Fruit fly (Drosophila melanogaster) whole organism, embryonic: ENCODE results near the gene CG6041.

Experiments used
- Atf-2 ChIP-seq: fragments of 200-800 bp; sonication (Bioruptor generic); optimal IDR thresholded peaks from 2 replicates; lab custom pipeline; 2016; ENCODE audit warnings: missing biosample characterization, missing genetic modification characterization
- CG11398 ChIP-seq: fragments of 200-800 bp; sonication (Bioruptor generic); optimal IDR thresholded peaks from 2 replicates; lab custom pipeline; 2016; ENCODE audit warnings: missing biosample characterization, missing genetic modification characterization
- CG11504 ChIP-seq: fragments of 200-800 bp; sonication (Bioruptor generic); optimal IDR thresholded peaks from 3 replicates; lab custom pipeline; 2019; ENCODE audit warnings: missing biosample characterization, mild to moderate bottlenecking, missing genetic modification characterization, moderate library complexity
- CG11696 ChIP-seq: fragments of 200-800 bp; sonication (Bioruptor generic); IDR thresholded peaks from 2 replicates; pipeline ENCODE4 v1.3.6; 2022; ENCODE audit warnings: missing biosample characterization, missing genetic modification characterization
- CG12769 ChIP-seq: fragments of 200-800 bp; sonication (Bioruptor generic); optimal IDR thresholded peaks from 2 replicates; lab custom pipeline; 2019; ENCODE audit warnings: missing biosample characterization, mild to moderate bottlenecking, missing genetic modification characterization, moderate library complexity
- CG13424 ChIP-seq: fragments of 200-800 bp; sonication (Bioruptor generic); optimal IDR thresholded peaks from 2 replicates; lab custom pipeline; 2019; ENCODE audit warnings: missing biosample characterization, mild to moderate bottlenecking, missing genetic modification characterization, moderate library complexity
- CG14441 ChIP-seq: fragments of 200-800 bp; sonication (Bioruptor generic); IDR thresholded peaks from 2 replicates; pipeline ENCODE4 v1.3.6; 2022; ENCODE audit warnings: missing biosample characterization, missing genetic modification characterization
- CG15269 ChIP-seq: fragments of 200-800 bp; sonication (Bioruptor generic); optimal IDR thresholded peaks from 2 replicates; lab custom pipeline; 2018; ENCODE audit warnings: missing biosample characterization, mild to moderate bottlenecking, missing genetic modification characterization, moderate library complexity
- CG1792 ChIP-seq: fragments of 200-800 bp; sonication (Bioruptor generic); optimal IDR thresholded peaks from 2 replicates; lab custom pipeline; 2016; ENCODE audit warnings: missing biosample characterization, missing genetic modification characterization
- CG2120 ChIP-seq: fragments of 200-800 bp; sonication (Bioruptor generic); optimal IDR thresholded peaks from 3 replicates; lab custom pipeline; 2016; ENCODE audit warnings: missing biosample characterization, missing genetic modification characterization
- CG30403 ChIP-seq: fragments of 200-800 bp; sonication (Bioruptor generic); optimal IDR thresholded peaks from 3 replicates; lab custom pipeline; 2016; ENCODE audit warnings: missing biosample characterization, missing genetic modification characterization
- CG32532 ChIP-seq: fragments of 200-800 bp; sonication (Bioruptor generic); IDR thresholded peaks from 2 replicates; pipeline ENCODE4 v1.3.6; 2022; ENCODE audit warnings: missing biosample characterization, missing genetic modification characterization
- CG34224 ChIP-seq: fragments of 200-800 bp; sonication (Bioruptor generic); IDR thresholded peaks from 3 replicates; pipeline ENCODE4 v1.3.6; 2022; ENCODE audit warnings: missing biosample characterization, missing genetic modification characterization; ENCODE audit not compliant: partially characterized antibody
- CG4328 ChIP-seq: fragments of 200-800 bp; sonication (Bioruptor generic); optimal IDR thresholded peaks from 3 replicates; lab custom pipeline; 2017; ENCODE audit warnings: missing biosample characterization, missing genetic modification reagents, missing genetic modification characterization
- CG4617 ChIP-seq: fragments of 200-800 bp; sonication (Bioruptor generic); optimal IDR thresholded peaks from 3 replicates; lab custom pipeline; 2016; ENCODE audit warnings: missing biosample characterization, missing genetic modification characterization, borderline replicate concordance
- CG6689 ChIP-seq: fragments of 200-800 bp; sonication (Bioruptor generic); IDR thresholded peaks from 2 replicates; pipeline ENCODE4 v1.3.6; 2022; ENCODE audit warnings: missing biosample characterization, missing genetic modification characterization
- CG8290 ChIP-seq, 3 experiments: fragments of 200-800 bp; sonication (Bioruptor generic); optimal IDR thresholded peaks; 2 replicates each; lab custom pipeline; 2016 to 2019; ENCODE audit warnings: missing biosample characterization in 3 of 3, missing genetic modification characterization in 3 of 3, mild to moderate bottlenecking in 2 of 3, moderate library complexity in 1 of 3
- CG9932 ChIP-seq: fragments of 200-800 bp; sonication (Bioruptor generic); IDR thresholded peaks from 2 replicates; pipeline ENCODE4 v1.3.6; 2022; ENCODE audit warnings: missing biosample characterization, missing genetic modification characterization
- Fer1 ChIP-seq: fragments of 200-800 bp; sonication (Bioruptor generic); optimal IDR thresholded peaks from 2 replicates; lab custom pipeline; 2017; ENCODE audit warnings: missing biosample characterization, mild to moderate bottlenecking, missing genetic modification characterization
- GATAe ChIP-seq: fragments of 200-800 bp; sonication (Bioruptor generic); conservative IDR thresholded peaks from 2 replicates; pipeline ENCODE4 v1.3.6; 2022; ENCODE audit warnings: missing biosample characterization, missing genetic modification characterization
- HLH4C ChIP-seq: fragments of 200-800 bp; sonication (Bioruptor generic); IDR thresholded peaks from 3 replicates; pipeline ENCODE4 v1.3.6; 2022; ENCODE audit warnings: missing biosample characterization, missing genetic modification characterization; ENCODE audit not compliant: partially characterized antibody
- Hr3 ChIP-seq: fragments of 200-800 bp; sonication (Bioruptor generic); optimal IDR thresholded peaks from 3 replicates; lab custom pipeline; 2016; ENCODE audit warnings: missing biosample characterization, missing genetic modification characterization
- Hsf ChIP-seq: fragments of 200-800 bp; sonication (Bioruptor generic); optimal IDR thresholded peaks from 3 replicates; lab custom pipeline; 2016; ENCODE audit warnings: missing biosample characterization, missing genetic modification characterization
- Med ChIP-seq: fragments of 200-800 bp; sonication (Bioruptor generic); peaks from one replicate; lab custom pipeline; 2016; ENCODE audit warnings: missing biosample characterization, missing genetic modification characterization, mild to moderate bottlenecking, inconsistent platforms, moderate library complexity
- Neu2 ChIP-seq: fragments of 200-800 bp; sonication (Bioruptor generic); optimal IDR thresholded peaks from 3 replicates; lab custom pipeline; 2016; ENCODE audit warnings: missing biosample characterization, missing genetic modification characterization, borderline replicate concordance
- Oli ChIP-seq: fragments of 200-800 bp; sonication (Bioruptor generic); optimal IDR thresholded peaks from 2 replicates; lab custom pipeline; 2018; ENCODE audit warnings: missing biosample characterization, mild to moderate bottlenecking, missing genetic modification characterization, moderate library complexity
- Poxn ChIP-seq: fragments of 200-800 bp; sonication (Bioruptor generic); IDR thresholded peaks from 2 replicates; pipeline ENCODE4 v1.3.6; 2022; ENCODE audit warnings: missing biosample characterization, missing genetic modification characterization
- Rx ChIP-seq: fragments of 200-800 bp; sonication (Bioruptor generic); IDR thresholded peaks from 2 replicates; pipeline ENCODE4 v1.3.6; 2022; ENCODE audit warnings: missing biosample characterization, missing genetic modification characterization
- Sox102F ChIP-seq: fragments of 200-800 bp; sonication (Bioruptor generic); optimal IDR thresholded peaks from 2 replicates; lab custom pipeline; 2018; ENCODE audit warnings: missing biosample characterization, mild to moderate bottlenecking, missing genetic modification characterization, moderate library complexity
- Taf1 ChIP-seq: fragments of 200-800 bp; sonication (Bioruptor generic); IDR thresholded peaks from 2 replicates; pipeline ENCODE4 v1.3.6; 2022; ENCODE audit warnings: missing biosample characterization, missing genetic modification characterization
- aop ChIP-seq: fragments of 200-800 bp; sonication (Bioruptor generic); IDR thresholded peaks from 2 replicates; pipeline ENCODE4 v1.3.6; 2022; ENCODE audit warnings: missing biosample characterization, missing genetic modification characterization
- crol ChIP-seq: fragments of 200-800 bp; sonication (Bioruptor generic); IDR thresholded peaks from 2 replicates; pipeline ENCODE4 v1.3.6; 2022; ENCODE audit warnings: missing biosample characterization, missing genetic modification characterization
- dmrt99B ChIP-seq: fragments of 200-800 bp; sonication (Bioruptor generic); optimal IDR thresholded peaks from 2 replicates; lab custom pipeline; 2018; ENCODE audit warnings: missing biosample characterization, mild to moderate bottlenecking, missing genetic modification characterization, moderate library complexity
- dysf ChIP-seq: fragments of 200-800 bp; sonication (Bioruptor generic); IDR thresholded peaks from 3 replicates; pipeline ENCODE4 v1.3.6; 2022; ENCODE audit warnings: missing biosample characterization, missing genetic modification characterization
- gem ChIP-seq: fragments of 200-800 bp; sonication (Bioruptor generic); optimal IDR thresholded peaks from 2 replicates; lab custom pipeline; 2019; ENCODE audit warnings: missing biosample characterization, mild to moderate bottlenecking, missing genetic modification characterization, moderate library complexity
- grau ChIP-seq: fragments of 200-800 bp; optimal IDR thresholded peaks from 3 replicates; lab custom pipeline; 2019; ENCODE audit warnings: missing biosample characterization, mild to moderate bottlenecking, missing genetic modification characterization, moderate library complexity
- hth ChIP-seq: fragments of >200 bp; optimal IDR thresholded peaks from 2 replicates; lab custom pipeline; 2017; ENCODE audit warnings: inconsistent platforms
- mam ChIP-seq: fragments of 200-800 bp; sonication (Bioruptor generic); optimal IDR thresholded peaks from 3 replicates; lab custom pipeline; 2016; ENCODE audit warnings: missing biosample characterization, missing genetic modification characterization
- pan ChIP-seq, 4 experiments: fragments of >200 bp in 3 of 4; fragments of 200-800 bp in 1 of 4; sonication (Bioruptor generic) in 1 of 4; optimal IDR thresholded peaks in 3 of 4; IDR thresholded peaks in 1 of 4; 2 replicates each; pipeline versions ENCODE4 v1.3.6 to Lab custom; 2017 to 2022; ENCODE audit warnings: missing biosample characterization in 2 of 4, missing genetic modification characterization in 2 of 4, mixed read lengths in 1 of 4
- phol ChIP-seq: fragments of 200-800 bp; sonication (Bioruptor generic); optimal IDR thresholded peaks from 3 replicates; lab custom pipeline; 2018; ENCODE audit warnings: missing biosample characterization, mild to moderate bottlenecking, missing genetic modification characterization, moderate library complexity
- psq ChIP-seq: fragments of 200-800 bp; sonication (Bioruptor generic); optimal IDR thresholded peaks from 2 replicates; lab custom pipeline; 2017; ENCODE audit warnings: missing biosample characterization, missing genetic modification characterization
- ro ChIP-seq: fragments of 200-800 bp; sonication (Bioruptor generic); IDR thresholded peaks from 2 replicates; pipeline ENCODE4 v1.3.6; 2022; ENCODE audit warnings: missing biosample characterization, missing genetic modification characterization
- row ChIP-seq: fragments of 200-800 bp; sonication (Bioruptor generic); IDR thresholded peaks from 3 replicates; pipeline ENCODE4 v1.3.6; 2022; ENCODE audit warnings: missing biosample characterization, missing genetic modification characterization
- schlank ChIP-seq: fragments of 200-800 bp; sonication (Bioruptor generic); optimal IDR thresholded peaks from 2 replicates; lab custom pipeline; 2018; ENCODE audit warnings: missing biosample characterization, mild to moderate bottlenecking, missing genetic modification characterization
- slp2 ChIP-seq: fragments of 200-800 bp; sonication (Bioruptor generic); optimal IDR thresholded peaks from 2 replicates; lab custom pipeline; 2016; ENCODE audit warnings: missing biosample characterization, missing genetic modification characterization
- toy ChIP-seq: fragments of 200-800 bp; sonication (Bioruptor generic); IDR thresholded peaks from 2 replicates; pipeline ENCODE4 v1.3.6; 2022; ENCODE audit warnings: missing biosample characterization, missing genetic modification characterization

CG6041 gene

DNA sequence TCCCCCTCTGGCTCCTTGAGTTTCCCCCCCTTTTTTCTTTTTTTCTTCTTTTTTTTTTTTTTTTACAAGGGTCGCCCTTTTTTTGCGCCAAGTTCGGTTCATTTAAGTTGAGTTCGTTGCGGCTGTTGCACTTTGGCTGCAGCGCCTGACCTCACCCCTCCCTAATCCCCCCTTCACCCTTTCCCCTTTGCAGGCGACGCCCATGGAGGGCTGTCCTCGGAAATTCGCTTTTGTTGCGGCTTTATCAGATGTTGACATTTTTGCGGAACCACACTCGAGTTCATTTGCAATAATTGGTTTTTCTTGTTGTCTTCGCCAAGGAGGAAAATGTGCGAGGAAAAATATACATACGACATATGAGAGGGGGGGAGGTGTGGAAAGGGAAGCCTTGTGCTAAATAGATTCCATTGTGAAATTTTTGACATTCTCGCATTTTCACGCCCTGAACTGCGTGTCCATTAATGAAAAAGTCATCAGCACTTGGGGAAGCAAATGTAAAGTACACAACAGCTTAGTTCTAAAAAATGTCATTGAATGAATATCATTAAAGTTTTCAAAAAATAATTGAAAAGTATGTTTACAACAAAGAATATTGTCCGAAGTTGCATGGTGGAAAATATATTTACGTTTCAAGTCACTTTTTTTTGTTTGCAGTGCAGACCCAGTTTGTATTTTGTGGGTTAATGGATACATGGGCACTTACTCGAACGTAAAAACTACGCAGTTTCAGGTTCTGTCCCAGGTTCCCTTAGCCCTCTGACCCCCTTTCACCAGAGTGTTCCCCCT, 26.6 kb downstream of the CG6041 start:
- TF ChIP-seq crol (GFP tag; lab: Robert Waterston, UW) (peak; percentile 39; the same call in 1 of the 2 replicates), Med (GFP tag; lab: Kevin White, UChicago) (peak; percentile 61), dmrt99B (peak; percentile 4), aop (no peak)
- TF ChIP-seq, all 482 proteins: peak for 3

DNA sequence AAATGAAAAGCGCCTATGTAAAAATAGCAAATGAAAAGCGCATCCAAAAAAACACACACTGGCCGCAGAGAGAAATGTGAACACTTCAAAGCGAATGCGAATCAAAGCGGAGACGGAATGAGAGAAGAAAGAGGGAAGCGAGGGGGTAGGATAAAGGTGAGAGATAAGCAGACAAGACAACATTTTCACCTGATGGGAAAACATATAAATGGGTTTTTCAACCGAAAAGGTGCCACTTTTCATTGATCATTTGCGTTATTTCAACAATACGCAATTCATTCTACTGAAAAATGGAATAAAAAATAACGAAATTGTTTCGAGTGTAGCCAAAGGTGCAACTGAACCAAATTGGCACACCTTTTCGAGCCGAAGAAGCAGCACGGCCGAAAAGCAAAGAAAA, 29.2 kb downstream of the CG6041 start:
- 0 out of 2 replicates have a peak, but pooled peaks have one; percentile 22 for TF ChIP-seq CG14441 (GFP tag; lab: Robert Waterston, UW)
- TF ChIP-seq GATAe: no peak
- no peak for TF ChIP-seq Hr3 (GFP tag; lab: Kevin White, UChicago)
- TF ChIP-seq CG4328: no peak
- TF ChIP-seq CG1792: peak; percentile 9
- no peak for TF ChIP-seq Neu2 (GFP tag; lab: Kevin White, UChicago)
- peak; percentile 31 for TF ChIP-seq CG11504 (tag; lab: Kevin White, UChicago)
- peak; percentile 22 for TF ChIP-seq CG30403
- peak; percentile 78 for TF ChIP-seq Med (GFP tag; lab: Kevin White, UChicago)
- no peak for TF ChIP-seq CG8290 (GFP tag; optimal IDR thresholded peaks at IDR 0.05; lab: Kevin White, UChicago)
- peak in 1 of 2 experiments; percentile 16 for TF ChIP-seq CG8290 (tag; optimal IDR thresholded peaks at IDR 0.05; lab: Kevin White, UChicago)
- peak; percentile 23 for TF ChIP-seq CG13424 (tag; lab: Kevin White, UChicago)
- peak; percentile 22 for TF ChIP-seq mam (GFP tag; lab: Kevin White, UChicago)
- no peak for TF ChIP-seq CG15269 (tag; lab: Kevin White, UChicago)
- TF ChIP-seq CG32532 (GFP tag; lab: Robert Waterston, UW): 0 out of 2 replicates have a peak, but pooled peaks have one; percentile 32
- TF ChIP-seq HLH4C (GFP tag; lab: Robert Waterston, UW): no peak
- 0 out of 2 replicates have a peak, but pooled peaks have one; percentile 4 for TF ChIP-seq CG9932
- TF ChIP-seq Poxn (GFP tag; lab: Robert Waterston, UW): no peak
- TF ChIP-seq Hsf: peak; percentile 19
- no peak for TF ChIP-seq CG4617 (GFP tag; lab: Kevin White, UChicago)
- peak; percentile 21 for TF ChIP-seq phol (tag; lab: Kevin White, UChicago)
- TF ChIP-seq CG12769 (tag; lab: Kevin White, UChicago): no peak
- TF ChIP-seq Sox102F (GFP tag; lab: Kevin White, UChicago): peak; percentile 45
- peak; percentile 35; the same call in 1 of the 3 replicates for TF ChIP-seq row (GFP tag; lab: Robert Waterston, UW)
- no peak for TF ChIP-seq CG11398 (GFP tag; lab: Kevin White, UChicago)
- TF ChIP-seq Taf1: no peak
- no peak for TF ChIP-seq hth (lab: Kevin White, UChicago)
- TF ChIP-seq ro (GFP tag; lab: Robert Waterston, UW): no peak
- peak; percentile 27 for TF ChIP-seq Oli (tag; lab: Kevin White, UChicago)
- TF ChIP-seq CG34224: no peak
- TF ChIP-seq Fer1 (GFP tag; lab: Kevin White, UChicago): no peak
- no peak for TF ChIP-seq toy
- peak; percentile 22 for TF ChIP-seq CG2120 (GFP tag; lab: Kevin White, UChicago)
- TF ChIP-seq Atf-2 (GFP tag; lab: Kevin White, UChicago): no peak
- TF ChIP-seq grau (tag; lab: Kevin White, UChicago): peak; percentile 28
- peak; percentile 41 for TF ChIP-seq gem (tag; lab: Kevin White, UChicago)
- 0 out of 2 replicates have a peak, but pooled peaks have one; percentile 10 for TF ChIP-seq crol (GFP tag; lab: Robert Waterston, UW)
- peak; percentile 6 for TF ChIP-seq psq (GFP tag; lab: Kevin White, UChicago)
- no peak for TF ChIP-seq pan (optimal IDR thresholded peaks at IDR 0.05; lab: Kevin White, UChicago)
- peak in 1 of 2 experiments; percentile 26 for TF ChIP-seq pan (GFP tag; optimal IDR thresholded peaks at IDR 0.05 in 1 of 2, IDR thresholded peaks at IDR 0.05 in 1 of 2)
- TF ChIP-seq CG6689: 0 out of 2 replicates have a peak, but pooled peaks have one; percentile 6
- TF ChIP-seq Rx: 0 out of 2 replicates have a peak, but pooled peaks have one; percentile 6
- TF ChIP-seq slp2 (GFP tag; lab: Kevin White, UChicago): no peak
- no peak for TF ChIP-seq CG11696 (GFP tag; lab: Robert Waterston, UW)
- no peak for TF ChIP-seq schlank (tag; lab: Kevin White, UChicago)
- TF ChIP-seq dysf (GFP tag; lab: Robert Waterston, UW): peak; percentile 41; the same call in 1 of the 3 replicates
